Fruit fly (Drosophila melanogaster) whole organism, embryonic: Measurements from ENCODE around the gene ss.

Experiments
- BEAF-32 ChIP-seq: fragments of 200-800 bp; sonication (Bioruptor generic); optimal IDR thresholded peaks from 3 replicates; lab custom pipeline; 2017; ENCODE audit warnings: missing biosample characterization, missing genetic modification characterization, mild to moderate bottlenecking, moderate library complexity, missing genetic modification reagents
- C15 ChIP-seq: fragments of 200-800 bp; sonication (Bioruptor generic); IDR thresholded peaks from 3 replicates; pipeline ENCODE4 v1.3.6; 2022; ENCODE audit warnings: missing biosample characterization, missing genetic modification characterization
- CG10565 ChIP-seq: fragments of 200-800 bp; sonication (Bioruptor generic); optimal IDR thresholded peaks from 3 replicates; lab custom pipeline; 2016; ENCODE audit warnings: missing biosample characterization, mild to moderate bottlenecking, missing genetic modification characterization
- CG11560 ChIP-seq: fragments of 200-800 bp; sonication (Bioruptor generic); IDR thresholded peaks from 3 replicates; pipeline ENCODE4 v1.3.6; 2022; ENCODE audit warnings: missing biosample characterization, missing genetic modification characterization
- CG12071 ChIP-seq: fragments of 200-800 bp; sonication (Bioruptor generic); optimal IDR thresholded peaks from 3 replicates; lab custom pipeline; 2018; ENCODE audit warnings: missing biosample characterization, mild to moderate bottlenecking, missing genetic modification characterization
- CG12219 ChIP-seq: fragments of 200-800 bp; sonication (Bioruptor generic); optimal IDR thresholded peaks from 3 replicates; lab custom pipeline; 2018; ENCODE audit warnings: missing biosample characterization, mild to moderate bottlenecking, missing genetic modification characterization
- CG12744 ChIP-seq: fragments of 200-800 bp; sonication (Bioruptor generic); optimal IDR thresholded peaks from 2 replicates; lab custom pipeline; 2016; ENCODE audit warnings: missing biosample characterization, missing genetic modification characterization
- CG12769 ChIP-seq: fragments of 200-800 bp; sonication (Bioruptor generic); optimal IDR thresholded peaks from 2 replicates; lab custom pipeline; 2019; ENCODE audit warnings: missing biosample characterization, mild to moderate bottlenecking, missing genetic modification characterization, moderate library complexity
- CG12942 ChIP-seq: fragments of 200-800 bp; sonication (Bioruptor generic); optimal IDR thresholded peaks from 3 replicates; lab custom pipeline; 2016; ENCODE audit warnings: missing biosample characterization, missing genetic modification characterization
- CG13624 ChIP-seq: fragments of 200-800 bp; sonication (Bioruptor generic); optimal IDR thresholded peaks from 2 replicates; lab custom pipeline; 2016; ENCODE audit warnings: missing biosample characterization, missing genetic modification characterization
- CG14441 ChIP-seq: fragments of 200-800 bp; sonication (Bioruptor generic); IDR thresholded peaks from 2 replicates; pipeline ENCODE4 v1.3.6; 2022; ENCODE audit warnings: missing biosample characterization, missing genetic modification characterization
- CG14965 ChIP-seq: fragments of 200-800 bp; sonication (Bioruptor generic); optimal IDR thresholded peaks from 2 replicates; lab custom pipeline; 2016; ENCODE audit warnings: missing biosample characterization, missing genetic modification characterization, borderline replicate concordance
- CG15514 ChIP-seq: fragments of 200-800 bp; sonication (Bioruptor generic); optimal IDR thresholded peaks from 3 replicates; lab custom pipeline; 2017; ENCODE audit warnings: missing biosample characterization, missing genetic modification characterization, mild to moderate bottlenecking, moderate library complexity, missing genetic modification reagents
- CG17361 ChIP-seq: fragments of 200-800 bp; sonication (Bioruptor generic); IDR thresholded peaks from 3 replicates; pipeline ENCODE4 v1.3.6; 2022; ENCODE audit warnings: missing biosample characterization, missing genetic modification characterization
- CG17568 ChIP-seq: fragments of 200-800 bp; sonication (Bioruptor generic); optimal IDR thresholded peaks from 2 replicates; lab custom pipeline; 2018; ENCODE audit warnings: missing biosample characterization, mild to moderate bottlenecking, missing genetic modification characterization, moderate library complexity
- CG17802 ChIP-seq: fragments of 200-800 bp; sonication (Bioruptor generic); optimal IDR thresholded peaks from 2 replicates; lab custom pipeline; 2018; ENCODE audit warnings: missing biosample characterization, mild to moderate bottlenecking, missing genetic modification characterization, moderate library complexity
- CG18764 ChIP-seq: fragments of 200-800 bp; sonication (Bioruptor generic); optimal IDR thresholded peaks from 3 replicates; lab custom pipeline; 2016; ENCODE audit warnings: missing biosample characterization, missing genetic modification characterization
- CG31365 ChIP-seq: fragments of 200-800 bp; sonication (Bioruptor generic); optimal IDR thresholded peaks from 2 replicates; lab custom pipeline; 2018; ENCODE audit warnings: missing biosample characterization, mild to moderate bottlenecking, missing genetic modification characterization
- CG3163 ChIP-seq: fragments of 200-800 bp; sonication (Bioruptor generic); optimal IDR thresholded peaks from 3 replicates; lab custom pipeline; 2016; ENCODE audit warnings: missing biosample characterization, missing genetic modification characterization
- CG3726 ChIP-seq: fragments of 200-800 bp; sonication (Bioruptor generic); IDR thresholded peaks from 3 replicates; pipeline ENCODE4, ENCODE4 v1.3.6; 2022; ENCODE audit warnings: missing biosample characterization, missing genetic modification characterization
- CG43689 ChIP-seq: fragments of 200-800 bp; sonication (Bioruptor generic); IDR thresholded peaks from 2 replicates; pipeline ENCODE4 v1.3.6; 2022; ENCODE audit warnings: missing biosample characterization, missing genetic modification characterization
- CG6254 ChIP-seq: fragments of 200-800 bp; sonication (Bioruptor generic); optimal IDR thresholded peaks from 3 replicates; lab custom pipeline; 2017; ENCODE audit warnings: mild to moderate bottlenecking, missing biosample characterization, missing genetic modification reagents, missing genetic modification characterization
- CG6654 ChIP-seq: fragments of 200-800 bp; sonication (Bioruptor generic); optimal IDR thresholded peaks from 2 replicates; lab custom pipeline; 2017; ENCODE audit warnings: missing biosample characterization, mild to moderate bottlenecking, missing genetic modification characterization
- CG6689 ChIP-seq: fragments of 200-800 bp; sonication (Bioruptor generic); IDR thresholded peaks from 2 replicates; pipeline ENCODE4 v1.3.6; 2022; ENCODE audit warnings: missing biosample characterization, missing genetic modification characterization
- CG7745 ChIP-seq: fragments of 200-800 bp; sonication (Bioruptor generic); optimal IDR thresholded peaks from 2 replicates; lab custom pipeline; 2018; ENCODE audit warnings: missing biosample characterization, mild to moderate bottlenecking, missing genetic modification characterization, moderate library complexity
- CG9437 ChIP-seq: fragments of 200-800 bp; sonication (Bioruptor generic); optimal IDR thresholded peaks from 2 replicates; lab custom pipeline; 2018; ENCODE audit warnings: missing biosample characterization, mild to moderate bottlenecking, missing genetic modification characterization
- Camta ChIP-seq: fragments of 200-800 bp; sonication (Bioruptor generic); optimal IDR thresholded peaks from 2 replicates; lab custom pipeline; 2016; ENCODE audit warnings: missing biosample characterization, missing genetic modification characterization
- GATAe ChIP-seq: fragments of 200-800 bp; sonication (Bioruptor generic); conservative IDR thresholded peaks from 2 replicates; pipeline ENCODE4 v1.3.6; 2022; ENCODE audit warnings: missing biosample characterization, missing genetic modification characterization
- HHEX ChIP-seq: fragments of 200-800 bp; sonication (Bioruptor generic); optimal IDR thresholded peaks from 3 replicates; lab custom pipeline; 2017; ENCODE audit warnings: missing biosample characterization, mild to moderate bottlenecking, missing genetic modification characterization, missing genetic modification reagents
- HmgZ ChIP-seq: fragments of 200-800 bp; sonication (Bioruptor generic); optimal IDR thresholded peaks from 2 replicates; lab custom pipeline; 2018; ENCODE audit warnings: missing biosample characterization, mild to moderate bottlenecking, missing genetic modification characterization
- MTF-1 ChIP-seq: fragments of 200-800 bp; sonication (Bioruptor generic); optimal IDR thresholded peaks from 2 replicates; lab custom pipeline; 2018; ENCODE audit warnings: missing biosample characterization, mild to moderate bottlenecking, missing genetic modification characterization, borderline replicate concordance
- NK7.1 ChIP-seq: fragments of 200-800 bp; sonication (Bioruptor generic); optimal IDR thresholded peaks from 3 replicates; lab custom pipeline; 2016; ENCODE audit warnings: missing biosample characterization, missing genetic modification characterization
- NfI ChIP-seq: fragments of 200-800 bp; sonication (Bioruptor generic); optimal IDR thresholded peaks from 3 replicates; lab custom pipeline; 2018; ENCODE audit warnings: missing biosample characterization, mild to moderate bottlenecking, missing genetic modification characterization, moderate library complexity
- Xbp1 ChIP-seq: fragments of 200-800 bp; sonication (Bioruptor generic); optimal IDR thresholded peaks from 3 replicates; lab custom pipeline; 2016; ENCODE audit warnings: missing biosample characterization, mild to moderate bottlenecking, missing genetic modification characterization
- ara ChIP-seq: fragments of 200-800 bp; sonication (Bioruptor generic); IDR thresholded peaks from 2 replicates; pipeline ENCODE4 v1.3.6; 2022; ENCODE audit warnings: missing biosample characterization, missing genetic modification characterization
- dmrt99B ChIP-seq: fragments of 200-800 bp; sonication (Bioruptor generic); optimal IDR thresholded peaks from 2 replicates; lab custom pipeline; 2018; ENCODE audit warnings: missing biosample characterization, mild to moderate bottlenecking, missing genetic modification characterization, moderate library complexity
- gro ChIP-seq: fragments of 200-800 bp; sonication (Bioruptor generic); optimal IDR thresholded peaks from 2 replicates; lab custom pipeline; 2016; ENCODE audit warnings: missing biosample characterization, missing genetic modification characterization
- klu ChIP-seq: fragments of 200-800 bp; sonication (Bioruptor generic); IDR thresholded peaks from 2 replicates; pipeline ENCODE4 v1.3.6; 2022; ENCODE audit warnings: missing biosample characterization, missing genetic modification characterization
- lov ChIP-seq, 2 experiments: fragments of 200-800 bp in 1 of 2; fragments of >200 bp in 1 of 2; sonication (Bioruptor generic) in 1 of 2; IDR thresholded peaks in 1 of 2; optimal IDR thresholded peaks in 1 of 2; 2 replicates in 1 of 2; 3 replicates in 1 of 2; pipeline versions ENCODE4 v1.3.6 to Lab custom; 2017 to 2022; ENCODE audit warnings: missing biosample characterization in 1 of 2, missing genetic modification characterization in 1 of 2
- nmo ChIP-seq: fragments of 200-800 bp; sonication (Bioruptor generic); optimal IDR thresholded peaks from 2 replicates; lab custom pipeline; 2018; ENCODE audit warnings: missing biosample characterization, mild to moderate bottlenecking, missing genetic modification characterization, moderate library complexity
- peb ChIP-seq: fragments of 200-800 bp; sonication (Bioruptor generic); IDR thresholded peaks from 2 replicates; pipeline ENCODE4 v1.3.6; 2022; ENCODE audit warnings: missing biosample characterization, missing genetic modification characterization
- prd ChIP-seq, 3 experiments: fragments of >200 bp in 2 of 3; fragments of 200-800 bp in 1 of 3; sonication (Bioruptor generic) in 1 of 3; optimal IDR thresholded peaks in 2 of 3; IDR thresholded peaks in 1 of 3; 2 replicates in 2 of 3; 3 replicates in 1 of 3; pipeline versions ENCODE4 v1.3.6 to Lab custom; 2017 to 2022; ENCODE audit warnings: missing biosample characterization in 1 of 3, missing genetic modification characterization in 1 of 3
- sens ChIP-seq: fragments of 200-800 bp; sonication (Bioruptor generic); peaks from one replicate; lab custom pipeline; 2016; ENCODE audit warnings: missing biosample characterization, missing genetic modification characterization
- sim ChIP-seq: fragments of 200-800 bp; sonication (Bioruptor generic); IDR thresholded peaks from 2 replicates; pipeline ENCODE4 v1.3.6; 2022; ENCODE audit warnings: missing biosample characterization, missing genetic modification characterization
- slp2 ChIP-seq: fragments of 200-800 bp; sonication (Bioruptor generic); optimal IDR thresholded peaks from 2 replicates; lab custom pipeline; 2016; ENCODE audit warnings: missing biosample characterization, missing genetic modification characterization
- trem ChIP-seq: fragments of 200-800 bp; optimal IDR thresholded peaks from 3 replicates; lab custom pipeline; 2019; ENCODE audit warnings: missing biosample characterization, mild to moderate bottlenecking, missing genetic modification characterization, moderate library complexity
- trh ChIP-seq: fragments of 200-800 bp; sonication (Bioruptor generic); optimal IDR thresholded peaks from 2 replicates; lab custom pipeline; 2016; ENCODE audit warnings: missing biosample characterization, missing genetic modification characterization
- ttk ChIP-seq: fragments of 200-800 bp; sonication (Bioruptor generic); IDR thresholded peaks from 2 replicates; pipeline ENCODE4 v2.1.2; 2022; ENCODE audit warnings: missing biosample characterization, missing genetic modification characterization

Gene ss

DNA sequence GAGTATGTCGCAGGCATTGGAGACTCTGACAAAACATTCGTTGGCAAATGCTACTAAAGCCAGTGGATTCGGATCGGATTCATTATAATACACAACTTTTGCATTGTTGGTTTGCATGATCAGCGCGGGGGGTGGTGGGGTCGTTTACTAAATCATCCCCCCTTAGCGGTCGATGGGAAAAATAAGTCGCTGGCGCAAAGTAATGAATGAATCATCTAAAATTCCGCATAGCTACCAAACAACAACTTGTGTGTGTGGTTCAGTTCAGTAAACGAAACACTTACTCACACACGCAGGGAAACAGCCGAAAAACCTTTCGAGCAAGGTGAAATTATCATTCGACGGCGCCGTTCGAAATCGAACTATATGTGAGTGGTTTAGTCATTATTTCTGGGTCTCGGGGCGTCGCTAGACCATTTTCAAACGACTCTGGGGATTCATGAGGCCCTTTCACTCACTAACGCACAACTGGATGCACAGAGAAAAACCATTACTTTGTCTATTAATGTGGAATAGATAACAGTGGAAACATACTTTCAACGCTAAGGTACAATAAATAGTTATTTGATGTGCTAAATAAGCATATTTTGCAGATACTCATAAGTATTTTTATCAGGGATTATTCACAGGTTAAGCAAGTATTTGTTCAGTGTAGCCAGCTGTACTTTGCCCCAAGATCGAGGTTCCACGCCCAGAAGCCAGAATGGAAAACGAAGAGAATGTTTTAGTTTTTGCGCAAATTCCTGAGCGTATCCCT, 45.1 kb upstream of the ss start (continued):
- TF ChIP-seq trh (GFP tag; lab: Kevin White, UChicago) (peak; percentile 8), HmgZ (tag; lab: Kevin White, UChicago) (peak; percentile 73), CG17802 (peak; percentile 77), ara (GFP tag; lab: Robert Waterston, UW) (peak; percentile 93), CG43689 (GFP tag; lab: Robert Waterston, UW) (peak; percentile 66), BEAF-32 (no peak), nmo (GFP tag; lab: Kevin White, UChicago) (peak; percentile 65), CG12219 (GFP tag; lab: Kevin White, UChicago) (peak; percentile 84), klu (no peak), CG3726 (GFP tag; lab: Robert Waterston, UW) (peak; percentile 77; the same call in 2 of the 3 replicates), MTF-1 (peak; percentile 76), CG14965 (GFP tag; lab: Kevin White, UChicago) (no peak), CG12769 (peak; percentile 92), CG6689 (GFP tag; lab: Robert Waterston, UW) (peak; percentile 72), CG17568 (peak; percentile 49), CG9437 (GFP tag; lab: Kevin White, UChicago) (peak; percentile 76), lov (optimal IDR thresholded peaks at IDR 0.05; lab: Kevin White, UChicago) (no peak), lov (GFP tag; IDR thresholded peaks at IDR 0.05; lab: Robert Waterston, UW) (peak; percentile 84), sens (peak; percentile 84), CG12942 (GFP tag; lab: Kevin White, UChicago) (peak; percentile 66), CG12071 (peak; percentile 83), CG11560 (tag; lab: Robert Waterston, UW) (no peak; the same call in 2 of the 3 replicates), dmrt99B (peak; percentile 59), CG7745 (tag; lab: Kevin White, UChicago) (no peak), sim (peak; percentile 87), Camta (GFP tag; lab: Kevin White, UChicago) (peak; percentile 7), CG12744 (GFP tag; lab: Kevin White, UChicago) (peak; percentile 35), CG15514 (peak; percentile 33), NfI (peak; percentile 72), CG18764 (GFP tag; lab: Kevin White, UChicago) (peak; percentile 58), gro (GFP tag; lab: Kevin White, UChicago) (no peak), GATAe (GFP tag; lab: Robert Waterston, UW) (no peak), CG3163 (GFP tag; lab: Kevin White, UChicago) (no peak), C15 (GFP tag; lab: Robert Waterston, UW) (peak; percentile 52; the same call in 1 of the 3 replicates), HHEX (peak; percentile 10), CG13624 (GFP tag; lab: Kevin White, UChicago) (peak; percentile 17), CG10565 (peak; percentile 24), slp2 (GFP tag; lab: Kevin White, UChicago) (peak; percentile 37), ttk (peak; percentile 73), trem (peak; percentile 75), CG31365 (tag; lab: Kevin White, UChicago) (peak; percentile 54), CG14441 (GFP tag; lab: Robert Waterston, UW) (peak; percentile 76), CG6254 (peak; percentile 79), peb (GFP tag; lab: Robert Waterston, UW) (peak; percentile 76), CG17361 (0 out of 3 replicates have a peak, but pooled peaks have one; percentile 86), CG6654 (GFP tag; lab: Kevin White, UChicago) (peak; percentile 66), NK7.1 (GFP tag; lab: Kevin White, UChicago) (no peak), Xbp1 (GFP tag; lab: Kevin White, UChicago) (peak; percentile 75), prd (optimal IDR thresholded peaks at IDR 0.05; lab: Kevin White, UChicago) (no peak), prd (GFP tag; IDR thresholded peaks at IDR 0.05; lab: Robert Waterston, UW) (peak; percentile 83)
